Fruit fly (Drosophila melanogaster): ENCODE measurements around the gene PolD1.

Gene PolD1

DNA sequence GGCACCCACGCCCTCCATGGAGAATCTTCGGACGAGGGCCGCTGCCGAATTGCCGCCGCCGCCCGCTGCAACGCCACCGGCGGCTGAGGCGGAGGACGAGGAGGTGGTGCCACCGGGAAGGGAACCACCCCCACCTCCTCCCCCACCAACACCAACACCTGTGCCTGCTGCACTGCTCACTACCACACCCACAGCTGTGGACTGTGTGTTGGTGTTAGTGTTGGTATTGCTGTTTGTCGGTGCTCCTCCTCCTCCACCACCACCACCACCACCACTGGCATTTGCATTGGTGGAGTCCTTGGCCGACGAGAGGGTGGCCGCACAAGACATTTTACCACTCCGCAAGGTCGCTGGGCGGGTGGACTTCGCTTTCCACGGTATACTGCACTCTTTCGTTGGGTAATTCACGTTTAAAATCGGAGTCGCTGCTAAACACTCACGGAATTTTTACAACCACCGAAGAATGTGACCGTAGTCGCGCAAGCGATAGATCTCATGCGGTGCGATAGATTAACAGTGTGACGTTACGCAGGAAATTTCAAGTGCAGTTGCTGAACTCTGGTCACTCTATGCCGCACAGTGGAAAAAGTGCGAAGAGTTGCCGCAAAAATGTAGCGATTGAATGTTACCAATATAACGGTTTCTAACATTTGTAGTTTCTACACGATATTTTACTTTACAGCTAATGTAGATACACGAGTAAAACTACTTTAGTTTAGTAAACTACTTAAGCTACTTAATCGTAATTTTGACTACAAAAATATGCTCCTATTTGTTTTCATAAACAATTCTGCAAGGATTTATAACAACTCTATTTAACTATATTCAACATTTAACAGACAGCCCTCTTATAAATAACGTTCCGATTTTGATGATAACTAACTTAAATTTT is 23.9 kb upstream of the PolD1 start, which contains the start of gene mib1 (continued):
- TF ChIP-seq seq (GFP tag; IDR thresholded peaks at IDR 0.05) (peak; percentile 49; the same call in 1 of the 2 replicates), grau (tag; optimal IDR thresholded peaks at IDR 0.05) (peak; percentile 59), CG7786 (GFP tag; optimal IDR thresholded peaks at IDR 0.05) (peak; percentile 26), lola (GFP tag; optimal IDR thresholded peaks at IDR 0.05) (peak in 1 of 3 experiments; percentile 28), HLH54F (GFP tag; optimal IDR thresholded peaks at IDR 0.05) (no peak), Xbp1 (GFP tag; optimal IDR thresholded peaks at IDR 0.05) (peak; percentile 21), rib (GFP tag; IDR thresholded peaks at IDR 0.05) (0 out of 2 replicates have a peak, but pooled peaks have one; percentile 16), toy (GFP tag; IDR thresholded peaks at IDR 0.05) (no peak), CG7987 (GFP tag; optimal IDR thresholded peaks at IDR 0.05) (peak; percentile 75), CG34376 (GFP tag; optimal IDR thresholded peaks at IDR 0.05) (peak; percentile 29), CG10147 (GFP tag; optimal IDR thresholded peaks at IDR 0.05) (peak; percentile 51), vvl (GFP tag; IDR thresholded peaks at IDR 0.05) (peak; percentile 44; the same call in 1 of the 2 replicates), HHEX (GFP tag; optimal IDR thresholded peaks at IDR 0.05) (peak; percentile 28), CG14441 (GFP tag; IDR thresholded peaks at IDR 0.05) (0 out of 2 replicates have a peak, but pooled peaks have one; percentile 5), Six4 (GFP tag; optimal IDR thresholded peaks at IDR 0.05) (no peak), CG12659 (GFP tag; optimal IDR thresholded peaks at IDR 0.05) (peak; percentile 88), CTCF (GFP tag; optimal IDR thresholded peaks at IDR 0.05) (peak; percentile 63), oc (tag; optimal IDR thresholded peaks at IDR 0.05) (peak; percentile 67), onecut (GFP tag; IDR thresholded peaks at IDR 0.05) (peak; percentile 37; the same call in 1 of the 2 replicates), sim (GFP tag; IDR thresholded peaks at IDR 0.05) (no peak), Opbp (GFP tag; IDR thresholded peaks at IDR 0.05; ENCODE audit: partially characterized antibody) (peak; percentile 95), CG4820 (GFP tag; optimal IDR thresholded peaks at IDR 0.05) (peak; percentile 5), luna (GFP tag; optimal IDR thresholded peaks at IDR 0.05) (no peak), CG14014 (GFP tag; IDR thresholded peaks at IDR 0.05) (0 out of 2 replicates have a peak, but pooled peaks have one; percentile 24), H15 (GFP tag; IDR thresholded peaks at IDR 0.05) (0 out of 3 replicates have a peak, but pooled peaks have one; percentile 8), dan (GFP tag; IDR thresholded peaks at IDR 0.05) (no peak), ato (GFP tag; IDR thresholded peaks at IDR 0.05; ENCODE audit: partially characterized antibody) (peak; percentile 93), dysf (GFP tag; IDR thresholded peaks at IDR 0.05) (peak; percentile 27; the same call in 1 of the 3 replicates), pum (GFP tag; optimal IDR thresholded peaks at IDR 0.05) (no peak), tna (GFP tag; IDR thresholded peaks at IDR 0.05; ENCODE audit: partially characterized antibody) (peak; percentile 76), CG12391 (tag; optimal IDR thresholded peaks at IDR 0.05) (peak; percentile 65), Atf-2 (GFP tag; optimal IDR thresholded peaks at IDR 0.05) (no peak), gcm (GFP tag; optimal IDR thresholded peaks at IDR 0.05) (peak; percentile 28), sens (GFP tag) (peak; percentile 82), CG9817 (tag; optimal IDR thresholded peaks at IDR 0.05) (peak; percentile 38), CG17328 (GFP tag; IDR thresholded peaks at IDR 0.05) (peak; percentile 56), nerfin-2 (GFP tag; IDR thresholded peaks at IDR 0.05; ENCODE audit: partially characterized antibody) (peak; percentile 71), Hmr (GFP tag; optimal IDR thresholded peaks at IDR 0.05) (peak; percentile 91), CG4360 (GFP tag; IDR thresholded peaks at IDR 0.05) (0 out of 2 replicates have a peak, but pooled peaks have one; percentile 30), unc-4 (GFP tag; IDR thresholded peaks at IDR 0.05; ENCODE audit: partially characterized antibody) (peak; percentile 82), CG3726 (GFP tag; IDR thresholded peaks at IDR 0.05) (no peak), CG9215 (GFP tag; IDR thresholded peaks at IDR 0.05) (no peak), NC2β (GFP tag; optimal IDR thresholded peaks at IDR 0.05) (no peak), kay (GFP tag; optimal IDR thresholded peaks at IDR 0.05) (no peak), fd102C (GFP tag; optimal IDR thresholded peaks at IDR 0.05) (no peak), wek (GFP tag; optimal IDR thresholded peaks at IDR 0.05) (no peak), crp (GFP tag; optimal IDR thresholded peaks at IDR 0.05) (peak in 1 of 2 experiments; percentile 55), Sry-β (GFP tag; optimal IDR thresholded peaks at IDR 0.05) (peak; percentile 58)
